Fruit fly (Drosophila melanogaster) S2 (cell line): ENCODE data around the gene CG33233.

ENCODE experiments used
- CG8478 ChIP-seq: fragments of >200 bp; optimal IDR thresholded peaks from 2 replicates; lab custom pipeline; 2018
- CTCF ChIP-seq, 2 experiments: fragments of >200 bp; optimal IDR thresholded peaks; 2 replicates each; lab custom pipeline; 2018

dm6 chr3L:2651800-2652199 is 7.6 kb upstream of the CG33233 start, which contains the start of the genes ProRS-m, CG42304 and Snup:
- TF ChIP-seq CTCF (optimal IDR thresholded peaks at IDR 0.05; lab: Kevin White, UChicago) (no peak), CG8478 (no peak)
